Worm (Caenorhabditis elegans): ENCODE results near the gene spl-3.
"Not testable (repeated sequence)": the region's sequence is repeated elsewhere in the genome, so short reads cannot be mapped to it uniquely, and the experiment has no call there.

spl-3 gene

ce11 chrIV:1187502-1187901 is 5.4 kb upstream of the spl-3 start, which contains the start of gene mdt-20:
mdt-20 (plus strand) TSS chrIV:1187802.
- not testable (repeated sequence) for TF ChIP-seq W03F9.2, dao-5, him-1 (tag; optimal IDR thresholded peaks at IDR 0.05)

- no peak for TF ChIP-seq W03F9.2 (tag; optimal IDR thresholded peaks at IDR 0.05)
These were observed 6.6 kb downstream of the spl-3 start for ce11 chrIV:1199501-1199900.

- TF ChIP-seq dao-5 (tag; optimal IDR thresholded peaks at IDR 0.05), result no peak
- no peak for TF ChIP-seq W03F9.2 (tag; optimal IDR thresholded peaks at IDR 0.05)
- no peak for TF ChIP-seq him-1 (tag; optimal IDR thresholded peaks at IDR 0.05)
These were observed 12.0 kb downstream of the spl-3 start, which contains the start of gene dsl-2 for ce11 chrIV:1204870-1205269. dsl-2 (minus strand) TSS chrIV:1204970.

- no peak for TF ChIP-seq dao-5 (tag; optimal IDR thresholded peaks at IDR 0.05)
- TF ChIP-seq him-1 (tag; optimal IDR thresholded peaks at IDR 0.05), result no peak
- no peak for TF ChIP-seq W03F9.2 (tag; optimal IDR thresholded peaks at IDR 0.05)
These were observed 15.1 kb downstream of the spl-3 start, which contains the start of gene dsl-1 for ce11 chrIV:1207980-1208379. dsl-1 (minus strand) TSS chrIV:1208080.

ce11 chrIV:1209320-1209719 is 16.5 kb downstream of the spl-3 start:
- TF ChIP-seq dao-5 (tag; optimal IDR thresholded peaks at IDR 0.05) (no peak), him-1 (tag; optimal IDR thresholded peaks at IDR 0.05) (no peak), W03F9.2 (tag; optimal IDR thresholded peaks at IDR 0.05) (no peak)

- TF ChIP-seq dao-5 (tag; optimal IDR thresholded peaks at IDR 0.05) (no peak), W03F9.2 (tag; optimal IDR thresholded peaks at IDR 0.05) (no peak), him-1 (tag; optimal IDR thresholded peaks at IDR 0.05) (no peak)
These were observed 16.9 kb downstream of the spl-3 start for ce11 chrIV:1209813-1210212.

ce11 chrIV:1211902-1212301 is 19.0 kb downstream of the spl-3 start:
- TF ChIP-seq W03F9.2 (tag; optimal IDR thresholded peaks at IDR 0.05) (no peak), him-1 (tag; optimal IDR thresholded peaks at IDR 0.05) (no peak), dao-5 (tag; optimal IDR thresholded peaks at IDR 0.05) (no peak)

- no peak for TF ChIP-seq dao-5 (tag; optimal IDR thresholded peaks at IDR 0.05)
- no peak for TF ChIP-seq W03F9.2 (tag; optimal IDR thresholded peaks at IDR 0.05)
These were observed 19.5 kb downstream of the spl-3 start for ce11 chrIV:1212357-1212756.

ce11 chrIV:1213192-1213591 is 20.3 kb downstream of the spl-3 start:
- TF ChIP-seq him-1 (tag; optimal IDR thresholded peaks at IDR 0.05) (no peak), dao-5 (tag; optimal IDR thresholded peaks at IDR 0.05) (no peak), W03F9.2 (tag; optimal IDR thresholded peaks at IDR 0.05) (no peak)

- TF ChIP-seq W03F9.2 (tag; optimal IDR thresholded peaks at IDR 0.05), result no peak
- TF ChIP-seq him-1 (tag; optimal IDR thresholded peaks at IDR 0.05), result no peak
- no peak for TF ChIP-seq dao-5 (tag; optimal IDR thresholded peaks at IDR 0.05)
These were observed 22.7 kb downstream of the spl-3 start for ce11 chrIV:1215536-1215935.

- TF ChIP-seq W03F9.2 (tag; optimal IDR thresholded peaks at IDR 0.05) (no peak), him-1 (tag; optimal IDR thresholded peaks at IDR 0.05) (no peak), dao-5 (tag; optimal IDR thresholded peaks at IDR 0.05) (no peak)
These were observed 23.4 kb downstream of the spl-3 start, which contains the start of gene W09G12.9 for ce11 chrIV:1216290-1216689. W09G12.9 (plus strand) TSS chrIV:1216590.

- no peak for TF ChIP-seq dao-5 (tag; optimal IDR thresholded peaks at IDR 0.05)
- no peak for TF ChIP-seq him-1 (tag; optimal IDR thresholded peaks at IDR 0.05)
- no peak for TF ChIP-seq W03F9.2 (tag; optimal IDR thresholded peaks at IDR 0.05)
These were observed 28.3 kb downstream of the spl-3 start, which contains the start of gene W09G12.10 for ce11 chrIV:1221167-1221566. W09G12.10 (minus strand) TSS chrIV:1221287.

- TF ChIP-seq him-1 (tag; optimal IDR thresholded peaks at IDR 0.05) (no peak), dao-5 (tag; optimal IDR thresholded peaks at IDR 0.05) (no peak), W03F9.2 (tag; optimal IDR thresholded peaks at IDR 0.05) (no peak)
These were observed 31.9 kb downstream of the spl-3 start for ce11 chrIV:1224781-1225180.

ce11 chrIV:1225596-1226232 is 32.8 kb downstream of the spl-3 start, which contains the start of gene W09G12.8:
W09G12.8 (plus strand) TSS chrIV:1226182.
- TF ChIP-seq W03F9.2 (tag; optimal IDR thresholded peaks at IDR 0.05) (no peak), him-1 (tag; optimal IDR thresholded peaks at IDR 0.05) (no peak), dao-5 (tag; optimal IDR thresholded peaks at IDR 0.05) (no peak)

ce11 chrIV:1228675-1229130 is 35.8 kb downstream of the spl-3 start, which contains the start of gene W09G12.7:
W09G12.7 (plus strand) TSS chrIV:1229080.
- TF ChIP-seq him-1 (tag; optimal IDR thresholded peaks at IDR 0.05) (no peak), W03F9.2 (tag; optimal IDR thresholded peaks at IDR 0.05) (no peak), dao-5 (tag; optimal IDR thresholded peaks at IDR 0.05) (no peak)

Measured in whole organism, L4/young adult.